Fruit fly (Drosophila melanogaster): Measurements from ENCODE around the gene LysX.

The LysX gene

DNA sequence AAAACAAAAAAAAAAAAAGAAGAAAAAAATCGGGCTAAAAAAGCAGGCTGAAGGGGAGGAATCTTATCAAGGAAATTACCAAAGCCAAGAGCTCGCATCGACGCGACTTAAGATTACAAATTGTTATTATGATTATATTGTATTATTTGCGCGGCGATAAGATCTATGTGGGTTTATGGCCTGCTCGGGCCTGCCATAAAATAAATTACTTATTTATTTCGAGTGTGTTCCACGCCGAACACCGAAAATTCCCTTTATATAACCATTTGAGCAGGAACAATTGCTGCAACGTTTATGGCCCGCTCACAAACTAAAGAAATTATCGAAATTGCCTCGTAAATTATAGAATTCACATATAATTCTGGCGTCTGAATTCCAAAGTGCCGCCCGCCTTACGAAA lies 25.5 kb downstream of the LysX start:
- TF ChIP-seq Rel (GFP tag; optimal IDR thresholded peaks at IDR 0.05), result no peak
- peak; percentile 9 for TF ChIP-seq Rel (tag; optimal IDR thresholded peaks at IDR 0.05)
- peak; percentile 37 for TF ChIP-seq CrebA (GFP tag; optimal IDR thresholded peaks at IDR 0.05; ENCODE audit: borderline replicate concordance)
- no peak for TF ChIP-seq brk (GFP tag; optimal IDR thresholded peaks at IDR 0.05)
- no peak for TF ChIP-seq ey (GFP tag; optimal IDR thresholded peaks at IDR 0.05)
- TF ChIP-seq Hnf4 (GFP tag; optimal IDR thresholded peaks at IDR 0.05), result no peak
- TF ChIP-seq br (GFP tag; optimal IDR thresholded peaks at IDR 0.05), result peak; percentile 2
- no peak for TF ChIP-seq lola (GFP tag; optimal IDR thresholded peaks at IDR 0.05)
- TF ChIP-seq fru (GFP tag; optimal IDR thresholded peaks at IDR 0.05), result no peak

dm6 chr3L:1168445-1168844 lies 26.7 kb downstream of the LysX start:
- TF ChIP-seq lola (GFP tag; optimal IDR thresholded peaks at IDR 0.05) (no peak), ey (GFP tag; optimal IDR thresholded peaks at IDR 0.05) (no peak), fru (GFP tag; optimal IDR thresholded peaks at IDR 0.05) (no peak), Mio (GFP tag; optimal IDR thresholded peaks at IDR 0.05) (no peak), Hr78 (GFP tag; optimal IDR thresholded peaks at IDR 0.05) (no peak), br (GFP tag; optimal IDR thresholded peaks at IDR 0.05) (no peak), rgr (GFP tag; optimal IDR thresholded peaks at IDR 0.05) (no peak), CG32264 (GFP tag; optimal IDR thresholded peaks at IDR 0.05) (no peak), Hnf4 (GFP tag; optimal IDR thresholded peaks at IDR 0.05) (no peak), dsf (GFP tag; optimal IDR thresholded peaks at IDR 0.05; ENCODE audit: borderline replicate concordance) (no peak), jim (GFP tag; optimal IDR thresholded peaks at IDR 0.05) (no peak), Hr83 (GFP tag; optimal IDR thresholded peaks at IDR 0.05; ENCODE audit: poor library complexity, severe bottlenecking) (no peak), pan (optimal IDR thresholded peaks at IDR 0.05) (no peak), dl (GFP tag; optimal IDR thresholded peaks at IDR 0.05; ENCODE audit: insufficient read depth in 1 of 2, partially characterized antibody in 2 of 2) (no peak), Jra (GFP tag; optimal IDR thresholded peaks at IDR 0.05) (no peak), GATAd (GFP tag; optimal IDR thresholded peaks at IDR 0.05) (no peak), CG9705 (GFP tag; optimal IDR thresholded peaks at IDR 0.05) (no peak), HLH106 (tag; optimal IDR thresholded peaks at IDR 0.05) (no peak), foxo (GFP tag; optimal IDR thresholded peaks at IDR 0.05) (no peak), N (GFP tag; optimal IDR thresholded peaks at IDR 0.05) (no peak)

DNA sequence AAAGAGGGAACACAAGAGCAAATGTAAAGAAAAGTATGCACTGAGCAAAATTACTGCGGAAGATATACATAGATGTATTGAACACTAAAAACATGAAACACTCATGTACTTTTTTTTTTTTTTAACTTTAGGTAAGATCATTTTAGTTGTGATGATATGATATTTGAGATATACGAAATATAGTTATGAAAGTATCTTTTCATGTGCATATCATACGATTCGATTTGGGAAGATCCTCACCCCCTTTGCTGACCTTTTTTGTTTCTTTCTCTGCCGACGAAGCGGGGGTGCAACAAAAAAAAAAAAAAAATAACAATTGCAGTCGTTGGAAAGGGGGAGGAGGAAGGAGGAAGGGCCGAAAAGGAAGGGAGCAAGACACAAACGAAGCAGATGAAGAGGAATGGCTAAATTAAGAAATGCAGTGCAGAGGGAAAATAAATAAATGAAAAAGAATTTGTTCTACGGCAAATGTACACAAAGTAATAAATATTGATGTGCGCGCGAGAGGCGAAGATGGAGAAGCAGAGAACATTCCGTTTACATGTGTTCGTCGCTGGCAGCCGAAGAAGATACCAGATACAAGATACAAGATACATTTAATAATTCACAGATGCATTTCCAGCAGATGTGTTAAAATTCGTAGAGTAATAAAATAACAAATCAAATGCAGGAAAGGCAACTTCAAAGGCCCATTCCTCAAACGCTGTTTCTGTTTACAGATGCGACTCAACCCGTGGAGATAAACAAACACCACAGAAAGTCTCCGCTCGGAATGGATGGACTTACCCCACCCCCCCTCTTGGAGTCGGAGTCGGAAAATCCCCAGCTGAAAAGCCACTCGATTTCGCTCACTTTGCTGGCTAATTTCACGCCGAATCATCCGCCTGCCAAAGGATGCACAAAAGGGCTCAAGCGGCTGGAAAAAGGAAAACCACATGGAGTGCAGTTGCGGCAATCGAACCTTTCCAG lies 27.9 kb downstream of the LysX start:
- TF ChIP-seq br (GFP tag; optimal IDR thresholded peaks at IDR 0.05) (no peak), pan (optimal IDR thresholded peaks at IDR 0.05) (no peak), OdsH (GFP tag; optimal IDR thresholded peaks at IDR 0.05) (peak; percentile 18), psq (GFP tag; optimal IDR thresholded peaks at IDR 0.05) (peak; percentile 80), Hr78 (GFP tag; optimal IDR thresholded peaks at IDR 0.05) (no peak), foxo (GFP tag; optimal IDR thresholded peaks at IDR 0.05) (peak in 1 of 2 experiments; percentile 11), lola (GFP tag; optimal IDR thresholded peaks at IDR 0.05) (no peak), Rel (GFP tag; optimal IDR thresholded peaks at IDR 0.05) (no peak), Rel (tag; optimal IDR thresholded peaks at IDR 0.05) (no peak), Myc (optimal IDR thresholded peaks at IDR 0.05) (no peak), ey (GFP tag; optimal IDR thresholded peaks at IDR 0.05) (peak; percentile 5), h (GFP tag; optimal IDR thresholded peaks at IDR 0.05) (peak; percentile 19), CG32264 (GFP tag; optimal IDR thresholded peaks at IDR 0.05) (no peak), tai (GFP tag; optimal IDR thresholded peaks at IDR 0.05) (no peak), Mio (GFP tag; optimal IDR thresholded peaks at IDR 0.05) (no peak), dl (GFP tag; optimal IDR thresholded peaks at IDR 0.05; ENCODE audit: insufficient read depth in 1 of 2, partially characterized antibody in 2 of 2) (no peak), HLH106 (tag; optimal IDR thresholded peaks at IDR 0.05) (no peak), Sp1 (GFP tag; optimal IDR thresholded peaks at IDR 0.05) (no peak), CrebA (GFP tag; optimal IDR thresholded peaks at IDR 0.05; ENCODE audit: borderline replicate concordance) (no peak), dsf (GFP tag; optimal IDR thresholded peaks at IDR 0.05; ENCODE audit: borderline replicate concordance) (no peak), usp (GFP tag; optimal IDR thresholded peaks at IDR 0.05) (no peak), Jra (GFP tag; optimal IDR thresholded peaks at IDR 0.05) (no peak), woc (GFP tag; optimal IDR thresholded peaks at IDR 0.05) (peak; percentile 19), sage (GFP tag; optimal IDR thresholded peaks at IDR 0.05) (no peak), Dif (GFP tag; optimal IDR thresholded peaks at IDR 0.05; ENCODE audit: partially characterized antibody) (no peak), Hr83 (GFP tag; optimal IDR thresholded peaks at IDR 0.05; ENCODE audit: poor library complexity, severe bottlenecking) (no peak), brk (GFP tag; optimal IDR thresholded peaks at IDR 0.05) (no peak), rgr (GFP tag; optimal IDR thresholded peaks at IDR 0.05) (peak; percentile 9), N (GFP tag; optimal IDR thresholded peaks at IDR 0.05) (no peak), Vsx2 (GFP tag; optimal IDR thresholded peaks at IDR 0.05; ENCODE audit: partially characterized antibody) (no peak), Hnf4 (GFP tag; optimal IDR thresholded peaks at IDR 0.05) (peak; percentile 6), fru (GFP tag; optimal IDR thresholded peaks at IDR 0.05) (peak; percentile 39), Dfd (GFP tag; optimal IDR thresholded peaks at IDR 0.05) (no peak), CG9705 (GFP tag; optimal IDR thresholded peaks at IDR 0.05) (no peak), GATAd (GFP tag; optimal IDR thresholded peaks at IDR 0.05) (no peak), Abd-B (GFP tag; optimal IDR thresholded peaks at IDR 0.05) (no peak)
